Fruit fly (Drosophila melanogaster) whole organism, adult: Measurements from ENCODE around the gene frj.

ENCODE experiments used
- CG12768 ChIP-seq: fragments of 200-800 bp; sonication (Bioruptor generic); optimal IDR thresholded peaks from 2 replicates; lab custom pipeline; 2017; ENCODE audit warnings: missing biosample characterization, missing genetic modification characterization, mild to moderate bottlenecking, moderate library complexity, missing genetic modification reagents
- CG1620 ChIP-seq: fragments of 200-800 bp; sonication (Bioruptor generic); optimal IDR thresholded peaks from 2 replicates; lab custom pipeline; 2016; ENCODE audit warnings: missing biosample characterization, missing genetic modification characterization
- CG5204 ChIP-seq: fragments of 200-800 bp; sonication (Bioruptor generic); optimal IDR thresholded peaks from 2 replicates; lab custom pipeline; 2016; ENCODE audit warnings: missing biosample characterization, missing genetic modification characterization
- CG7045 ChIP-seq: fragments of 200-800 bp; sonication (Bioruptor generic); optimal IDR thresholded peaks from 2 replicates; lab custom pipeline; 2017; ENCODE audit warnings: missing biosample characterization, mild to moderate bottlenecking, missing genetic modification characterization
- CG7101 ChIP-seq: fragments of 200-800 bp; sonication (Bioruptor generic); optimal IDR thresholded peaks from 2 replicates; lab custom pipeline; 2018; ENCODE audit warnings: missing biosample characterization, mild to moderate bottlenecking, missing genetic modification characterization, moderate library complexity
- Clk ChIP-seq: fragments of 200-800 bp; sonication (Bioruptor generic); optimal IDR thresholded peaks from 2 replicates; lab custom pipeline; 2017; ENCODE audit warnings: missing biosample characterization, missing genetic modification characterization
- Hr96 ChIP-seq: fragments of 200-800 bp; sonication (Bioruptor generic); optimal IDR thresholded peaks from 2 replicates; lab custom pipeline; 2016; ENCODE audit warnings: missing biosample characterization, missing genetic modification characterization
- bab1 ChIP-seq: fragments of 200-800 bp; sonication (Bioruptor generic); optimal IDR thresholded peaks from 3 replicates; lab custom pipeline; 2019; ENCODE audit warnings: missing biosample characterization, mild to moderate bottlenecking, missing genetic modification characterization, moderate library complexity
- cic ChIP-seq: fragments of 200-800 bp; sonication (Bioruptor generic); optimal IDR thresholded peaks from 2 replicates; lab custom pipeline; 2017; ENCODE audit warnings: missing biosample characterization, mild to moderate bottlenecking, missing genetic modification characterization, moderate library complexity
- kay ChIP-seq: fragments of 200-800 bp; sonication (Bioruptor generic); peaks from one replicate; lab custom pipeline; 2016; ENCODE audit warnings: missing biosample characterization, missing genetic modification characterization, borderline replicate concordance
- ovo ChIP-seq: fragments of 200-800 bp; sonication (Bioruptor generic); optimal IDR thresholded peaks from 2 replicates; lab custom pipeline; 2016; ENCODE audit warnings: missing biosample characterization, missing genetic modification characterization

DNA sequence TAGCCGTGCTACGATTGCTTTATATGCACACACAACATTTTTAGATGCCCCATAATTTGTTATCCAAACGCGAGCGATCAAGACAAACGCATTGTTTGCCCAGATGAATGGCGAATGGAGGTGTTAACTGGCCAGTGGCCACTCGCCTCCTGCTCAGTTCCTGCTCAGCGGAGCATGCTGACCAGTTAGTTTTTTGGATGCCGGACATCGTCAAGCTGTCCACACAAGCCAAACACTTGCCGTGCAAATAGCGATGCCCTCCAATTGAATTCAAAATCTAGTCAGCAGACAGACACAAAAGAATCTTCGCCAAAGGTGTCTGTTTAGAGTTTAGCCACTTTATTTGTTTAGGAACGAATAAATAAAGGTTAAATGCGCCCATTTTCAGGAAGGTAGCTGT lies 6.4 kb downstream of the frj start:
- no peak for TF ChIP-seq kay
- no peak for TF ChIP-seq CG12768
- TF ChIP-seq CG1620, result no peak
- TF ChIP-seq cic (GFP tag; lab: Kevin White, UChicago), result no peak
- TF ChIP-seq Clk (GFP tag; lab: Kevin White, UChicago), result no peak
- TF ChIP-seq CG5204 (GFP tag; lab: Kevin White, UChicago), result no peak
- no peak for TF ChIP-seq ovo (GFP tag; lab: Kevin White, UChicago)
- TF ChIP-seq CG7101 (tag; lab: Kevin White, UChicago), result no peak
- TF ChIP-seq Hr96, result no peak
- no peak for TF ChIP-seq bab1 (GFP tag; lab: Kevin White, UChicago)
- no peak for TF ChIP-seq CG7045 (GFP tag; lab: Kevin White, UChicago)
